Worm (Caenorhabditis elegans) whole organism, L3 larva: ENCODE measurements around the gene R148.3.
A peak's percentile ranks its signal among the peaks of the same experiment; 100 is the strongest.

Experiments
- R02D3.7 ChIP-seq: fragments of 150-350 bp; optimal IDR thresholded peaks from 2 replicates; lab custom pipeline; 2014; ENCODE audit warnings: missing biosample characterization, missing genetic modification characterization
- ZK546.5 ChIP-seq: sonication (generic microtip); optimal IDR thresholded peaks from 2 replicates; lab custom pipeline; 2017; ENCODE audit warnings: missing biosample characterization, missing genetic modification characterization
- ceh-16 ChIP-seq: sonication (generic microtip); optimal IDR thresholded peaks from 2 replicates; lab custom pipeline; 2017; ENCODE audit warnings: missing biosample characterization, missing genetic modification characterization
- ceh-28 ChIP-seq: fragments of 150-350 bp; optimal IDR thresholded peaks from 2 replicates; lab custom pipeline; 2014; ENCODE audit warnings: missing biosample characterization, missing genetic modification reagents, missing genetic modification characterization
- ceh-82 ChIP-seq: fragments of 150-350 bp; optimal IDR thresholded peaks from 2 replicates; lab custom pipeline; 2014; ENCODE audit warnings: missing biosample characterization, missing genetic modification characterization
- ceh-9 ChIP-seq: sonication (generic microtip); optimal IDR thresholded peaks from 2 replicates; lab custom pipeline; 2018; ENCODE audit warnings: missing biosample characterization, missing genetic modification characterization
- daf-12 ChIP-seq: fragments of 150-350 bp; optimal IDR thresholded peaks from 2 replicates; lab custom pipeline; 2014; ENCODE audit warnings: missing biosample characterization, missing genetic modification reagents, missing genetic modification characterization
- egl-5 ChIP-seq: fragments of 150-350 bp; optimal IDR thresholded peaks from 2 replicates; lab custom pipeline; 2017; ENCODE audit warnings: missing biosample characterization, missing genetic modification reagents, missing genetic modification characterization, inconsistent platforms
- elt-1 ChIP-seq: fragments of 150-350 bp; optimal IDR thresholded peaks from 2 replicates; lab custom pipeline; 2014; ENCODE audit warnings: missing biosample characterization, missing genetic modification characterization
- elt-3 ChIP-seq, 3 experiments: fragments of 150-350 bp in 1 of 3; sonication (generic microtip) in 2 of 3; optimal IDR thresholded peaks; 2 replicates in 2 of 3; 4 replicates in 1 of 3; lab custom pipeline; 2014 to 2017; ENCODE audit warnings: missing biosample characterization in 3 of 3, missing genetic modification characterization in 3 of 3
- eor-1 ChIP-seq, 2 experiments: fragments of 150-350 bp; optimal IDR thresholded peaks; 2 replicates each; lab custom pipeline; 2014 to 2018; ENCODE audit warnings: missing biosample characterization in 2 of 2, missing genetic modification characterization in 2 of 2
- fkh-10 ChIP-seq: sonication (generic microtip); optimal IDR thresholded peaks from 2 replicates; lab custom pipeline; 2017; ENCODE audit warnings: missing biosample characterization, missing genetic modification reagents, missing genetic modification characterization
- fos-1 ChIP-seq: fragments of 150-350 bp; optimal IDR thresholded peaks from 2 replicates; lab custom pipeline; 2014; ENCODE audit warnings: missing biosample characterization, missing genetic modification characterization
- hmg-11 ChIP-seq: sonication (generic microtip); optimal IDR thresholded peaks from 2 replicates; lab custom pipeline; 2016; ENCODE audit warnings: missing genetic modification characterization, missing compliant biosample characterization
- jun-1 ChIP-seq: fragments of 150-350 bp; optimal IDR thresholded peaks from 2 replicates; lab custom pipeline; 2014; ENCODE audit warnings: missing biosample characterization, missing genetic modification reagents, missing genetic modification characterization
- lin-39 ChIP-seq: fragments of 150-350 bp; optimal IDR thresholded peaks from 2 replicates; lab custom pipeline; 2018; ENCODE audit warnings: missing biosample characterization, missing genetic modification reagents, missing genetic modification characterization
- lsy-12 ChIP-seq: sonication (generic microtip); optimal IDR thresholded peaks from 2 replicates; lab custom pipeline; 2016; ENCODE audit warnings: mild to moderate bottlenecking, missing genetic modification characterization, missing compliant biosample characterization
- mdl-1 ChIP-seq: fragments of 150-350 bp; optimal IDR thresholded peaks from 2 replicates; lab custom pipeline; 2014; ENCODE audit warnings: missing biosample characterization, missing genetic modification characterization
- nhr-12 ChIP-seq: fragments of 150-350 bp; optimal IDR thresholded peaks from 2 replicates; lab custom pipeline; 2014; ENCODE audit warnings: missing biosample characterization, missing genetic modification characterization
- nhr-23 ChIP-seq: fragments of 150-350 bp; optimal IDR thresholded peaks from 2 replicates; lab custom pipeline; 2014; ENCODE audit warnings: missing biosample characterization, missing genetic modification reagents, missing genetic modification characterization
- nhr-237 ChIP-seq: fragments of 150-350 bp; optimal IDR thresholded peaks from 2 replicates; lab custom pipeline; 2014; ENCODE audit warnings: missing biosample characterization, missing genetic modification characterization
- nhr-25 ChIP-seq: sonication (generic microtip); optimal IDR thresholded peaks from 2 replicates; lab custom pipeline; 2017; ENCODE audit warnings: missing biosample characterization, missing genetic modification characterization
- nhr-67 ChIP-seq: fragments of 150-350 bp; optimal IDR thresholded peaks from 2 replicates; lab custom pipeline; 2014; ENCODE audit warnings: missing biosample characterization, missing genetic modification characterization
- nhr-76 ChIP-seq: fragments of 150-350 bp; sonication (generic microtip); optimal IDR thresholded peaks from 5 replicates; lab custom pipeline; 2014; ENCODE audit warnings: missing biosample characterization, missing genetic modification characterization
- nhr-77 ChIP-seq: fragments of 150-350 bp; optimal IDR thresholded peaks from 2 replicates; lab custom pipeline; 2014; ENCODE audit warnings: missing biosample characterization, missing genetic modification characterization
- pha-4 ChIP-seq: fragments of 150-350 bp; optimal IDR thresholded peaks from 2 replicates; lab custom pipeline; 2014; ENCODE audit warnings: missing biosample characterization, missing genetic modification reagents, missing genetic modification characterization
- skn-1 ChIP-seq: fragments of 150-350 bp; optimal IDR thresholded peaks from 2 replicates; lab custom pipeline; 2014; ENCODE audit warnings: missing biosample characterization, missing genetic modification characterization
- snpc-4 ChIP-seq: fragments of 150-350 bp; optimal IDR thresholded peaks from 2 replicates; lab custom pipeline; 2014; ENCODE audit warnings: missing biosample characterization, missing genetic modification characterization
- tbx-2 ChIP-seq: sonication (generic microtip); optimal IDR thresholded peaks from 2 replicates; lab custom pipeline; 2016; ENCODE audit warnings: mild to moderate bottlenecking, missing genetic modification characterization, missing compliant biosample characterization
- unc-39 ChIP-seq: sonication (generic microtip); optimal IDR thresholded peaks from 4 replicates; lab custom pipeline; 2017; ENCODE audit warnings: missing biosample characterization, missing genetic modification characterization
- zag-1 ChIP-seq: fragments of 150-350 bp; optimal IDR thresholded peaks from 2 replicates; lab custom pipeline; 2014; ENCODE audit warnings: missing biosample characterization, missing genetic modification characterization
- ztf-11 ChIP-seq: fragments of 150-350 bp; optimal IDR thresholded peaks from 2 replicates; lab custom pipeline; 2014; ENCODE audit warnings: missing biosample characterization, missing genetic modification characterization
- ztf-4 ChIP-seq: fragments of 150-350 bp; optimal IDR thresholded peaks from 2 replicates; lab custom pipeline; 2014; ENCODE audit warnings: missing biosample characterization, missing genetic modification characterization

Gene R148.3

DNA sequence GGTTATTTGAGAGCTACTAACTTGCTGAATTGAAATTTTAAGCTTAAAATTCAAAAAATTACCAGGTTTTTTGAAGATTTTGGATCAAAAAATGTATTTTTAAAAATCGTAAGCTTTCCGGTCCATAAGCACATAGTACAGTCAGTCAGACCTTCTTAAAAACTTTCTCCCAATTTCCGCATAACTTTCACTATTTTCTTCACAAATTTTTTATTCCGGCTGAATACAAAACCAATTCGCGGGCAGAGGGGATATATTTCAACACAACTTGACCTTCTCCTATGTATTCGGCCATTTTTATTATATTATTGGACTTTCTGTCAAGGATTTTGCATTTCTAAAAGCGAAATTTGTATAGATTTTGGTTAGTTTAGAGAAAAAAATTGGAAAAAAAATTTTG lies 14.6 kb upstream of the R148.3 start:
- TF ChIP-seq nhr-23 (tag; lab: Kevin White, UChicago) = no peak
- TF ChIP-seq ceh-16 = no peak
- TF ChIP-seq unc-39 (tag; lab: Kevin White, UChicago) = no peak
- TF ChIP-seq zag-1 (tag; lab: Kevin White, UChicago) = no peak
- TF ChIP-seq nhr-76 (tag; lab: Kevin White, UChicago) = no peak
- no peak for TF ChIP-seq R02D3.7 (tag; lab: Kevin White, UChicago)
- no peak for TF ChIP-seq ceh-28 (tag; lab: Kevin White, UChicago)
- no peak for TF ChIP-seq daf-12 (tag; lab: Kevin White, UChicago)
- TF ChIP-seq fkh-10 (GFP tag; lab: Kevin White, UChicago) = no peak
- TF ChIP-seq mdl-1 (tag; lab: Kevin White, UChicago) = no peak
- TF ChIP-seq nhr-25 (tag; lab: Kevin White, UChicago) = no peak
- no peak for TF ChIP-seq ceh-9 (tag; lab: Kevin White, UChicago)
- TF ChIP-seq lsy-12 (tag; lab: Kevin White, UChicago) = no peak

DNA sequence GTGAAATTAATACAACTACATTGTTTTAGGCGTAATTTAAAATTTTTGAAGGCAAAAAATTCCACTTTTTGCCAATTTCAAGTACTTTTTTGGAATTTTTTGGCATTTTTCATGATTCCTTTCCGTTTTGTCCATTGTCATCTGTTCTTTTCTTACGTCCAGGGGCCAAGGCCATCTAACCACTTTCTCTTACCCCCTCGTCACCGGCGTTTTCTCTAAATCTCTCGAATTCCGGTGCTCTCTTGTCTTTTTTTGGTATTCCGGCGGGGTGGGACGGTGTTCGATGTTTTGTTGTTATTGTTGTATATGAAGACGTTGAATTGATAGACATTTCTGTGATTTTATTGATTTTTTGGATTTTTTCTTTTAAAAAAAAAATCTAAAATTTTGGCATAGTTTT lies 13.5 kb upstream of the R148.3 start:
- TF ChIP-seq skn-1 (tag; lab: Kevin White, UChicago) (no peak), nhr-25 (tag; lab: Kevin White, UChicago) (peak; percentile 80), nhr-23 (tag; lab: Kevin White, UChicago) (peak; percentile 64)

DNA sequence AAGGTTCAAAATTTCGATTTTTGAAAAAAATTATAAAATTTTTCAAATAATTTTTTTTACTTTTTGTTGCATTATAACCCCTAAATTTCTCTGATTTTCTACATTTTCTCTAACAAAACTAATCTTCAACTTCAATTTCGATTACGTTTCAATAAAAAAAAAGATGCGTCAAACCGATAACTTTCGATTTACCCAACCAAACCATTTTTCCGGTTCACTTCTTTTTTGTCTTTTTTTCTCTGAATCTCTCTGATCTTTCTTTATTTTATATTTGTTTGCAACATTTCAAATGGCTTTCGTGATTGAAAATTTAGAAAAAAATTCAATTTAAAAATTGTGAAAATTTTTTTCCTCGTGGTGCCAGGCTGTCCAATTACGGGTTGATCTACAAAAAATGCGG lies 11.7 kb upstream of the R148.3 start:
- no peak for TF ChIP-seq snpc-4
- TF ChIP-seq, all 47 proteins: peak for 0

DNA sequence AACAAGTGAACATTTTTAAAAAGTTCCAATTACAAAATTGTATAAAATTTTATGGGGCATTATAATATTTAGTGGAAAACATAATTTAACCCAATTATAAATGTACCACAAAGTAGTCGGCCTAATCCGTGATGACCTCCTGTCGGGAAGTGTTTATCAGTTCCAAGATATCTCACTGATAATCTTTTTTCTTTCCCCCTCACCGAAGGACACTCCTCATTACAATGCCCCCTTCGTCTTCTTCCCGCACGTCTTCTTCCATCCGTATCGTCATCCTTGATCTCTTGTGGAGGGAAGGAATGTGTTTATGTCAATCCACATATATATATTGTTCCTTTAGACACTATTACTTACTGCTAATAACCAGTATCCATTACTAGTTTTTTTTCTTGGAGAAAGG lies 9.8 kb upstream of the R148.3 start, which contains the start of gene R148.5:
Gene R148.5 (plus strand): TSS at position 331 of the 400 bp plus-strand sequence.
- TF ChIP-seq pha-4 = no peak
- TF ChIP-seq elt-1 = peak; percentile 14

DNA sequence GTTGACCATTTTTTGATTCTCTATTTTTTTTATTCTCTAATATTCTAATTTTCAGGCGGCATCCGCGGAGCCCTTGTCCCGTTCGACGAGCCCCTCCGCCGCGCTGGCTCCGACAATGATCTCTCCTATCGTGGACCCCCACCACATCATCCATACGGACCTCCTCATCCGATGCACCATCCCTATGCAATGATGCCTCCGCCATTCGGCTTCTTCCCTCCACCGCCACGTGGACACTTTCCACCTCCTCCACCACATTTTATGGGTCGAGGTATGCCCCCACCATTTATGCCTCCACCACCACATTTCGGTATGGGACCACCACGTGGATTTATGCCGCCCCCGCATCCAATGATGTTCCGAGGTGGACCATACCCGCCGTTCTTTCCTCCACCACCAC lies 5.9 kb upstream of the R148.3 start:
- TF ChIP-seq fos-1 (no peak), skn-1 (tag; lab: Kevin White, UChicago) (no peak), tbx-2 (tag; lab: Kevin White, UChicago) (no peak), pha-4 (no peak), ceh-82 (tag; lab: Kevin White, UChicago) (no peak), jun-1 (tag; lab: Kevin White, UChicago) (no peak), egl-5 (no peak), nhr-77 (tag; lab: Kevin White, UChicago) (no peak), ztf-4 (tag; lab: Kevin White, UChicago) (no peak), hmg-11 (tag; lab: Kevin White, UChicago) (no peak), ztf-11 (tag; lab: Kevin White, UChicago) (no peak), ZK546.5 (tag; lab: Kevin White, UChicago) (no peak), zag-1 (tag; lab: Kevin White, UChicago) (no peak)

DNA sequence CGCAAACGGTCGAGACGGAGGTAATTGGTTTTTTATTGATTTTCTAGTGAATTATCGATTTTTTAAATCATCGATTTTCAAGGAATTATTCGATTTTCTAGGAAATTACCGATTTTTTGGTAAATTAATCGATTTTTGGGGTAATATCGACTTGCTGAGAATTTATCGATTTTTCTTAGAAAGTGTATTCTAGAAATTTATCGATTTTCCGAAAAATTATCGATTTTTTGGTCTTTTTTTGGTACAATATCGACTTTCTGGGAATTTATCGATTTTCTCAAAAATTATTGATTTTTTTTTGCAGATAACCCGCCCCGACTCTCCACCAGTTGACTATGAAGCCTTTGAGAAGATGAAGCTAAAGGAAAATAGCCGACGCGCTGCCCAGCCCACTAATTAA lies 4.6 kb upstream of the R148.3 start:
- TF ChIP-seq lin-39 (tag; lab: Kevin White, UChicago) = no peak
- TF ChIP-seq nhr-25 (tag; lab: Kevin White, UChicago) = no peak
- peak; percentile 97 for TF ChIP-seq ceh-28 (tag; lab: Kevin White, UChicago)
- no peak for TF ChIP-seq nhr-237 (tag; lab: Kevin White, UChicago)
- TF ChIP-seq, all 47 proteins: peak for 1

DNA sequence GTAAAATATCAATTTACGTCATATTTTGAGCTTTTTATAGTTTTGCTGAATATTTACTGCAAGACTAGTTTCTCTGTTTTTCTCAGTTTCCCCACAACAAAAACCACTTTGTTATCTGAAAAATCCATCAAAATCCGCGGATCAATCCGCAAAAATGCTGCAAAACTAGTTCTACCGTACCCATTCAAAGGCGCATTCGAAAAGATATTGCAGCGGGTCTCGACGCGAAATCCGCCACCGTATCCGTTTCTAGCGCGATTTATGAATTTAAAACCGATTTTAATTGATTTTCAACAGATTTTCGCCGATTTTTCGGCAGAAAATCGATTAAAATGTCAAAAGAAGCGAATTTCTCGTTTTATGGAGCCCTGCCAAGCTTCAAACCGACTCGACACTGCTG lies 3.7 kb upstream of the R148.3 start, which contains the start of gene R148.4:
Gene R148.4 (plus strand): TSS at position 211 of the 400 bp plus-strand sequence.
- TF ChIP-seq nhr-12 (no peak), nhr-76 (tag; lab: Kevin White, UChicago) (no peak), nhr-67 (tag; lab: Kevin White, UChicago) (no peak), fos-1 (no peak), ceh-28 (tag; lab: Kevin White, UChicago) (no peak), eor-1 (tag; optimal IDR thresholded peaks at IDR 0.05; lab: Kevin White, UChicago) (no peak), nhr-23 (tag; lab: Kevin White, UChicago) (no peak), elt-3 (tag; optimal IDR thresholded peaks at IDR 0.05; lab: Kevin White, UChicago) (no peak)
